Fruit fly (Drosophila melanogaster) whole organism, pupa: Measurements from ENCODE around the gene Smyd4-2.

Experiments used
- CG13204 ChIP-seq: fragments of 200-800 bp; sonication (Bioruptor generic); optimal IDR thresholded peaks from 2 replicates; lab custom pipeline; 2018; ENCODE audit warnings: missing biosample characterization, mild to moderate bottlenecking, missing genetic modification characterization, moderate library complexity
- CG17806 ChIP-seq: fragments of 200-800 bp; sonication (Bioruptor generic); optimal IDR thresholded peaks from 2 replicates; lab custom pipeline; 2018; ENCODE audit warnings: missing biosample characterization, mild to moderate bottlenecking, missing genetic modification characterization, moderate library complexity
- CG4496 ChIP-seq: fragments of 200-800 bp; sonication (Bioruptor generic); IDR thresholded peaks from 3 replicates; pipeline ENCODE4 v1.3.6; 2022; ENCODE audit warnings: missing biosample characterization, missing genetic modification characterization
- CG8159 ChIP-seq: fragments of 200-800 bp; sonication (Bioruptor generic); optimal IDR thresholded peaks from 3 replicates; lab custom pipeline; 2018; ENCODE audit warnings: missing biosample characterization, mild to moderate bottlenecking, missing genetic modification characterization, moderate library complexity
- CG8301 ChIP-seq: fragments of 200-800 bp; sonication (Bioruptor generic); optimal IDR thresholded peaks from 2 replicates; lab custom pipeline; 2018; ENCODE audit warnings: missing biosample characterization, mild to moderate bottlenecking, missing genetic modification characterization
- CG9948 ChIP-seq: fragments of 200-800 bp; sonication (Bioruptor generic); optimal IDR thresholded peaks from 2 replicates; lab custom pipeline; 2018; ENCODE audit warnings: missing biosample characterization, mild to moderate bottlenecking, missing genetic modification characterization, moderate library complexity
- D1 ChIP-seq: fragments of 200-800 bp; sonication (Bioruptor generic); optimal IDR thresholded peaks from 2 replicates; lab custom pipeline; 2018; ENCODE audit warnings: missing biosample characterization, mild to moderate bottlenecking, missing genetic modification characterization, moderate library complexity
- EcR ChIP-seq: fragments of 200-800 bp; sonication (Bioruptor generic); optimal IDR thresholded peaks from 3 replicates; lab custom pipeline; 2019; ENCODE audit warnings: missing biosample characterization, missing genetic modification characterization, mild to moderate bottlenecking, moderate library complexity, missing genetic modification reagents
- Pif1B ChIP-seq: fragments of 200-800 bp; sonication (Bioruptor generic); optimal IDR thresholded peaks from 3 replicates; lab custom pipeline; 2016; ENCODE audit warnings: missing biosample characterization, missing genetic modification characterization
- Snoo ChIP-seq: fragments of 200-800 bp; sonication (Bioruptor generic); optimal IDR thresholded peaks from 3 replicates; lab custom pipeline; 2017; ENCODE audit warnings: missing biosample characterization, mild to moderate bottlenecking, missing genetic modification characterization, inconsistent platforms
- rn ChIP-seq: fragments of 200-800 bp; sonication (Bioruptor generic); IDR thresholded peaks from 2 replicates; pipeline ENCODE4 v1.3.6; 2022; ENCODE audit warnings: missing biosample characterization, missing genetic modification characterization

DNA sequence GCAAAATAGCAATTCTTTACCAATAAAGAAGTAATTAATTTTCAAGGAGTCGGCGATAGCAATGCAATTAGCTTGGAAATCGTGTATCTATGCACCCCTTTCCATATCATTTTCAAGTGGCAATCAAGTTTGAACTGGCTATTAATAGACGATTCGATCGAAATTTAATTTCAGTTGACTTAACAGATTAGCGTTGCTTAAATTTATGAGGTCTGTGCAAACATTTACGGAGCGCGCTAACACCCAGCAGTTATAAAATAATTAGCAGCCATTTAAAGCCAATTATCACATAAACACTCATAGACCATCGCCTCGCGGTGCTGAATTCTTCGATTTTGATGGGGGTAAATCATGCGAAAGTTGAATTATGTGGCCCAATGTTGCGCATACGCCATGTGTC is 9.0 kb downstream of the Smyd4-2 start:
- no peak for TF ChIP-seq CG17806 (tag; lab: Kevin White, UChicago)
- TF ChIP-seq Snoo (tag; lab: Kevin White, UChicago) = no peak
- no peak for TF ChIP-seq rn (GFP tag; lab: Robert Waterston, UW)
- TF ChIP-seq Pif1B (GFP tag; lab: Kevin White, UChicago) = no peak
- TF ChIP-seq CG9948 = no peak
- no peak for TF ChIP-seq CG13204 (GFP tag; lab: Kevin White, UChicago)
- no peak for TF ChIP-seq CG8159 (tag; lab: Kevin White, UChicago)
- no peak for TF ChIP-seq EcR (GFP tag; lab: Kevin White, UChicago)
- TF ChIP-seq D1 (tag; lab: Kevin White, UChicago) = no peak
- TF ChIP-seq CG4496 = no peak
- no peak for TF ChIP-seq CG8301 (tag; lab: Kevin White, UChicago)
